Worm (Caenorhabditis elegans) whole organism, young adult: ENCODE results near the gene F26D2.3.

Source experiments
- F39B2.1 ChIP-seq: fragments of 200-800 bp; sonication (Bioruptor generic); IDR thresholded peaks from 2 replicates; pipeline ENCODE4 v1.3.6; 2022; ENCODE audit warnings: missing genetic modification reagents, missing genetic modification characterization, missing compliant biosample characterization
- F57A8.1 ChIP-seq: fragments of 200-800 bp; sonication (Bioruptor generic); optimal IDR thresholded peaks from 2 replicates; lab custom pipeline; 2018; ENCODE audit warnings: mild to moderate bottlenecking, missing genetic modification characterization, moderate library complexity, missing compliant biosample characterization
- T07F8.4 ChIP-seq: sonication (generic microtip); optimal IDR thresholded peaks from 2 replicates; lab custom pipeline; 2016; ENCODE audit warnings: mild to moderate bottlenecking, missing genetic modification characterization, moderate library complexity, missing compliant biosample characterization
- dox-1 ChIP-seq: fragments of 200-800 bp; sonication (Bioruptor generic); IDR thresholded peaks from 2 replicates; pipeline ENCODE4 v1.3.6; 2022; ENCODE audit warnings: missing genetic modification reagents, missing genetic modification characterization, missing compliant biosample characterization
- let-607 ChIP-seq, 2 experiments: fragments of 200-800 bp in 1 of 2; sonication (Bioruptor generic) in 1 of 2; sonication (generic microtip) in 1 of 2; optimal IDR thresholded peaks; 2 replicates each; lab custom pipeline; 2016 to 2018; ENCODE audit warnings: mild to moderate bottlenecking in 2 of 2, missing compliant biosample characterization in 2 of 2, missing genetic modification characterization in 2 of 2, moderate library complexity in 2 of 2, missing genotype in 1 of 2
- madf-10 ChIP-seq: sonication (generic microtip); optimal IDR thresholded peaks from 2 replicates; lab custom pipeline; 2016; ENCODE audit warnings: mild to moderate bottlenecking, missing genetic modification characterization, missing compliant biosample characterization
- madf-8 ChIP-seq: fragments of 200-800 bp; sonication (Bioruptor generic); conservative IDR thresholded peaks from 2 replicates; pipeline ENCODE4 v1.3.6; 2022; ENCODE audit warnings: missing genetic modification reagents, missing genetic modification characterization, missing compliant biosample characterization
- nhr-120 ChIP-seq: fragments of 200-800 bp; sonication (Bioruptor generic); IDR thresholded peaks from 2 replicates; pipeline ENCODE4 v1.3.6; 2022; ENCODE audit warnings: missing genetic modification characterization, missing compliant biosample characterization
- nhr-90 ChIP-seq: sonication (generic microtip); optimal IDR thresholded peaks from 2 replicates; lab custom pipeline; 2016; ENCODE audit warnings: missing genotype, mild to moderate bottlenecking, missing genetic modification characterization, missing compliant biosample characterization
- snpc-1.1 ChIP-seq: sonication (generic microtip); optimal IDR thresholded peaks from 2 replicates; lab custom pipeline; 2017; ENCODE audit warnings: missing genetic modification characterization, mild to moderate bottlenecking, missing compliant biosample characterization, antibody characterized with exemption, moderate library complexity, missing genotype, missing genetic modification reagents; ENCODE audit not compliant: insufficient read depth
- snpc-4 ChIP-seq, 5 experiments: fragments of 150-350 bp in 1 of 5; sonication (generic microtip) in 4 of 5; optimal IDR thresholded peaks; 2 replicates each; lab custom pipeline; 2014 to 2018; ENCODE audit warnings: missing genetic modification characterization in 5 of 5, missing biosample characterization in 3 of 5, antibody characterized with exemption in 2 of 5, mild to moderate bottlenecking in 2 of 5, missing compliant biosample characterization in 2 of 5, missing genotype in 2 of 5, moderate library complexity in 2 of 5, missing genetic modification reagents in 1 of 5
- ztf-6 ChIP-seq: fragments of 200-800 bp; sonication (Bioruptor generic); IDR thresholded peaks from 2 replicates; pipeline ENCODE4 v1.3.6; 2022; ENCODE audit warnings: missing genetic modification reagents, missing genetic modification characterization, missing compliant biosample characterization

ce11 chrV:16435510-16435909 is 27.7 kb downstream of the F26D2.3 start, which contains the start of the genes F26D2.13 and F26D2.14:
- no peak for TF ChIP-seq snpc-4 (GFP tag; optimal IDR thresholded peaks at IDR 0.05; lab: Kevin White, UChicago)
- TF ChIP-seq snpc-4 (tag; optimal IDR thresholded peaks at IDR 0.05; lab: Kevin White, UChicago) = no peak
- TF ChIP-seq dox-1 (GFP tag; lab: Robert Waterston, UW) = no peak
- TF ChIP-seq madf-8 (GFP tag; lab: Robert Waterston, UW) = no peak
- no peak for TF ChIP-seq let-607 (tag; optimal IDR thresholded peaks at IDR 0.05; lab: Kevin White, UChicago)
- TF ChIP-seq T07F8.4 (tag; lab: Kevin White, UChicago) = no peak
- TF ChIP-seq nhr-90 (tag; lab: Kevin White, UChicago) = no peak
- no peak for TF ChIP-seq F57A8.1 (GFP tag; lab: Kevin White, UChicago)
- TF ChIP-seq F39B2.1 = no peak
- TF ChIP-seq snpc-1.1 (tag; lab: Kevin White, UChicago) = no peak
- no peak for TF ChIP-seq ztf-6 (GFP tag; lab: Robert Waterston, UW)
- no peak for TF ChIP-seq nhr-120 (GFP tag; lab: Robert Waterston, UW)
- no peak for TF ChIP-seq madf-10 (tag; lab: Kevin White, UChicago)
